Worm (Caenorhabditis elegans) whole organism, L2 larva: Measurements from ENCODE around the gene math-14.
"Not testable (repeated sequence)": the region's sequence is repeated elsewhere in the genome, so short reads cannot be mapped to it uniquely, and the experiment has no call there.

Experiments
- ZK546.5 ChIP-seq: sonication (generic microtip); optimal IDR thresholded peaks from 2 replicates; lab custom pipeline; 2017; ENCODE audit warnings: missing biosample characterization, missing genetic modification characterization
- egl-27 ChIP-seq: sonication (generic microtip); optimal IDR thresholded peaks from 3 replicates; lab custom pipeline; 2017; ENCODE audit warnings: missing biosample characterization, missing genetic modification reagents, missing genetic modification characterization
- lsy-2 ChIP-seq, 2 experiments: fragments of 150-350 bp in 1 of 2; sonication (generic microtip) in 1 of 2; optimal IDR thresholded peaks; 2 replicates each; lab custom pipeline; 2014 to 2017; ENCODE audit warnings: missing biosample characterization in 2 of 2, missing genetic modification characterization in 2 of 2
- nhr-21 ChIP-seq: fragments of 150-350 bp; optimal IDR thresholded peaks from 2 replicates; lab custom pipeline; 2014; ENCODE audit warnings: missing biosample characterization, missing genetic modification characterization
- nhr-25 ChIP-seq: fragments of 150-350 bp; sonication (generic microtip); optimal IDR thresholded peaks from 3 replicates; lab custom pipeline; 2014; ENCODE audit warnings: missing biosample characterization, missing genetic modification characterization
- sma-3 ChIP-seq: sonication (generic microtip); optimal IDR thresholded peaks from 2 replicates; lab custom pipeline; 2016; ENCODE audit warnings: missing genetic modification reagents, missing genetic modification characterization, missing compliant biosample characterization
- unc-39 ChIP-seq: fragments of 150-350 bp; optimal IDR thresholded peaks from 2 replicates; lab custom pipeline; 2014; ENCODE audit warnings: missing biosample characterization, missing genetic modification characterization
- ztf-4 ChIP-seq: fragments of 150-350 bp; optimal IDR thresholded peaks from 2 replicates; lab custom pipeline; 2014; ENCODE audit warnings: missing biosample characterization, missing genetic modification characterization

- TF ChIP-seq egl-27 (tag; lab: Kevin White, UChicago); unc-39 (tag; lab: Kevin White, UChicago); sma-3; nhr-21; nhr-25 (tag; lab: Kevin White, UChicago); lsy-2 (tag; optimal IDR thresholded peaks at IDR 0.05; lab: Kevin White, UChicago); ZK546.5 (tag; lab: Kevin White, UChicago); ztf-4 (tag; lab: Kevin White, UChicago): not testable (repeated sequence)
These were observed 44.9 kb upstream of the math-14 start, which contains the start of gene math-41 for ce11 chrII:1824329-1824728.
